Worm (Caenorhabditis elegans) whole organism, mixed stage, embryonic: Measurements from ENCODE around the gene zig-3.

Source experiments
- M03D4.4 ChIP-seq: sonication (generic microtip); optimal IDR thresholded peaks from 2 replicates; lab custom pipeline; 2017; ENCODE audit warnings: mild to moderate bottlenecking, missing genetic modification characterization, missing compliant biosample characterization
- bed-3 ChIP-seq: fragments of 200-800 bp; sonication (Bioruptor generic); optimal IDR thresholded peaks from 3 replicates; lab custom pipeline; 2018; ENCODE audit warnings: mild to moderate bottlenecking, missing genetic modification characterization, moderate library complexity, missing compliant biosample characterization
- blmp-1 ChIP-seq: fragments of 150-350 bp; optimal IDR thresholded peaks from 2 replicates; lab custom pipeline; 2014; ENCODE audit warnings: missing biosample characterization, missing genetic modification characterization
- ceh-39 ChIP-seq: fragments of 150-350 bp; optimal IDR thresholded peaks from 2 replicates; lab custom pipeline; 2014; ENCODE audit warnings: missing biosample characterization, missing genetic modification characterization
- ceh-43 ChIP-seq: fragments of 200-800 bp; sonication (Bioruptor generic); optimal IDR thresholded peaks from 2 replicates; lab custom pipeline; 2018; ENCODE audit warnings: mild to moderate bottlenecking, missing genetic modification characterization, moderate library complexity, missing compliant biosample characterization
- ceh-83 ChIP-seq: fragments of 200-800 bp; sonication (Bioruptor generic); optimal IDR thresholded peaks from 2 replicates; lab custom pipeline; 2018; ENCODE audit warnings: mild to moderate bottlenecking, missing genetic modification characterization, missing compliant biosample characterization
- ces-1 ChIP-seq: fragments of 150-350 bp; optimal IDR thresholded peaks from 2 replicates; lab custom pipeline; 2014; ENCODE audit warnings: missing biosample characterization, missing genetic modification reagents, missing genetic modification characterization
- cnd-1 ChIP-seq: fragments of 200-800 bp; sonication (Bioruptor generic); optimal IDR thresholded peaks from 2 replicates; lab custom pipeline; 2018; ENCODE audit warnings: mild to moderate bottlenecking, missing genetic modification characterization, missing compliant biosample characterization
- drap-1 ChIP-seq: fragments of 200-800 bp; sonication (Bioruptor generic); optimal IDR thresholded peaks from 3 replicates; lab custom pipeline; 2018; ENCODE audit warnings: mild to moderate bottlenecking, missing genetic modification characterization, missing compliant biosample characterization
- elt-1 ChIP-seq: sonication (generic microtip); optimal IDR thresholded peaks from 2 replicates; lab custom pipeline; 2017; ENCODE audit warnings: missing genetic modification characterization, mild to moderate bottlenecking, missing compliant biosample characterization, antibody characterized with exemption, moderate library complexity, borderline replicate concordance; ENCODE audit not compliant: insufficient read depth
- elt-3 ChIP-seq: fragments of 150-350 bp; optimal IDR thresholded peaks from 2 replicates; lab custom pipeline; 2014; ENCODE audit warnings: missing biosample characterization, missing genetic modification characterization
- flh-1 ChIP-seq: fragments of 200-800 bp; sonication (Bioruptor generic); optimal IDR thresholded peaks from 2 replicates; lab custom pipeline; 2018; ENCODE audit warnings: mild to moderate bottlenecking, missing genetic modification characterization, moderate library complexity, missing compliant biosample characterization
- ham-2 ChIP-seq: fragments of 200-800 bp; sonication (Bioruptor generic); optimal IDR thresholded peaks from 2 replicates; lab custom pipeline; 2018; ENCODE audit warnings: mild to moderate bottlenecking, missing genetic modification characterization, missing compliant biosample characterization
- hlh-1 ChIP-seq: fragments of 150-350 bp; optimal IDR thresholded peaks from 2 replicates; lab custom pipeline; 2014; ENCODE audit warnings: missing biosample characterization, missing genetic modification reagents, missing genetic modification characterization
- lin-32 ChIP-seq: fragments of 200-800 bp; sonication (Bioruptor generic); optimal IDR thresholded peaks from 2 replicates; lab custom pipeline; 2018; ENCODE audit warnings: mild to moderate bottlenecking, missing genetic modification characterization, missing compliant biosample characterization
- lsy-2 ChIP-seq: fragments of 150-350 bp; optimal IDR thresholded peaks from 2 replicates; lab custom pipeline; 2014; ENCODE audit warnings: missing biosample characterization, missing genetic modification characterization
- mab-5 ChIP-seq: fragments of 150-350 bp; optimal IDR thresholded peaks from 2 replicates; lab custom pipeline; 2014; ENCODE audit warnings: missing biosample characterization, missing genetic modification characterization
- mep-1 ChIP-seq: fragments of 150-350 bp; optimal IDR thresholded peaks from 2 replicates; lab custom pipeline; 2017; ENCODE audit warnings: missing biosample characterization, missing genetic modification reagents, missing genetic modification characterization, inconsistent platforms
- mls-2 ChIP-seq: sonication (generic microtip); optimal IDR thresholded peaks from 2 replicates; lab custom pipeline; 2016; ENCODE audit warnings: mild to moderate bottlenecking, missing genetic modification characterization, moderate library complexity, missing compliant biosample characterization
- nhr-12 ChIP-seq: fragments of 150-350 bp; optimal IDR thresholded peaks from 2 replicates; lab custom pipeline; 2014; ENCODE audit warnings: missing biosample characterization, missing genetic modification characterization
- nhr-2 ChIP-seq: fragments of 150-350 bp; optimal IDR thresholded peaks from 2 replicates; lab custom pipeline; 2014; ENCODE audit warnings: missing biosample characterization, missing genetic modification characterization
- nhr-237 ChIP-seq: fragments of 150-350 bp; optimal IDR thresholded peaks from 2 replicates; lab custom pipeline; 2014; ENCODE audit warnings: missing biosample characterization, missing genetic modification characterization
- nhr-28 ChIP-seq: fragments of 150-350 bp; optimal IDR thresholded peaks from 2 replicates; lab custom pipeline; 2014; ENCODE audit warnings: missing biosample characterization, missing genetic modification characterization
- nhr-76 ChIP-seq: sonication (generic microtip); optimal IDR thresholded peaks from 2 replicates; lab custom pipeline; 2017; ENCODE audit warnings: missing biosample characterization, missing genetic modification characterization
- pha-4 ChIP-seq: fragments of 150-350 bp; optimal IDR thresholded peaks from 2 replicates; lab custom pipeline; 2018; ENCODE audit warnings: missing biosample characterization, missing genetic modification reagents, missing genetic modification characterization
- sem-2 ChIP-seq: fragments of 200-800 bp; sonication (Bioruptor generic); optimal IDR thresholded peaks from 2 replicates; lab custom pipeline; 2018; ENCODE audit warnings: mild to moderate bottlenecking, missing genetic modification characterization, missing compliant biosample characterization
- snpc-4 ChIP-seq: fragments of 150-350 bp; optimal IDR thresholded peaks from 2 replicates; lab custom pipeline; 2014; ENCODE audit warnings: missing biosample characterization, missing genetic modification characterization
- sptf-1 ChIP-seq: sonication (generic microtip); optimal IDR thresholded peaks from 2 replicates; lab custom pipeline; 2017; ENCODE audit warnings: mild to moderate bottlenecking, missing genetic modification characterization, moderate library complexity, missing compliant biosample characterization
- tbx-8 ChIP-seq: fragments of 200-800 bp; sonication (Bioruptor generic); optimal IDR thresholded peaks from 2 replicates; lab custom pipeline; 2018; ENCODE audit warnings: mild to moderate bottlenecking, missing genetic modification characterization, moderate library complexity, missing compliant biosample characterization
- unc-120 ChIP-seq: sonication (generic microtip); optimal IDR thresholded peaks from 2 replicates; lab custom pipeline; 2017; ENCODE audit warnings: missing genetic modification characterization, missing compliant biosample characterization; ENCODE audit not compliant: poor library complexity, severe bottlenecking
- unc-39 ChIP-seq: fragments of 150-350 bp; optimal IDR thresholded peaks from 2 replicates; lab custom pipeline; 2014; ENCODE audit warnings: missing biosample characterization, missing genetic modification characterization
- zip-8 ChIP-seq: fragments of 150-350 bp; optimal IDR thresholded peaks from 2 replicates; lab custom pipeline; 2014; ENCODE audit warnings: missing biosample characterization, missing genetic modification characterization
- ztf-11 ChIP-seq: fragments of 150-350 bp; optimal IDR thresholded peaks from 2 replicates; lab custom pipeline; 2014; ENCODE audit warnings: missing biosample characterization, missing genetic modification characterization

The zig-3 gene

DNA sequence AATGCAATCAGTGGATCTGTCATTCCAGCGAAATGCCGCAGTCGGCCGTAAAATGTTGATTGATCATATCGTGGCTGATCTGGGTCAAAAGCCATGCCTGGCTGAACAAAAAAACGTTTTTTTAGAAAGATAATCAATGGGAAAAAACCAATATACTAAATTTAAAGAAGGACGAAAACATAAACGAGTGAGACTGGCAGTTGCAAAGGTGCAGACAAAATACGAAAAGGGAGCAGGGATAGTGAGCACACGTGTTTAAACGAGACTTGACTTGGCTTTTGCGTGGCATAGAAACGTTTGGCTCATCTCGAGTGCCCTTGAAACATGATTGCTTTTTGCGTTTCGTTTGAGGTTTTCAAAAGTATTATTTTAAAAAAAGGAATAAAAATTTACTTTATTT, 27.7 kb downstream of the zig-3 start, which contains the start of gene sfxn-2:
Gene sfxn-2 (minus strand): TSS at position 101 of the 400 bp plus-strand sequence.
- TF ChIP-seq zip-8 (tag; lab: Kevin White, UChicago) (no peak), blmp-1 (tag; lab: Kevin White, UChicago) (no peak), nhr-237 (tag; lab: Kevin White, UChicago) (no peak), flh-1 (GFP tag; lab: Kevin White, UChicago) (no peak), unc-39 (tag; lab: Kevin White, UChicago) (no peak), ceh-43 (GFP tag; lab: Kevin White, UChicago) (no peak), ceh-83 (no peak), tbx-8 (no peak), unc-120 (no peak), elt-1 (tag; lab: Kevin White, UChicago) (no peak), nhr-12 (tag; lab: Kevin White, UChicago) (no peak), nhr-28 (tag; lab: Kevin White, UChicago) (no peak), mab-5 (tag; lab: Kevin White, UChicago) (no peak), drap-1 (no peak)
- TF ChIP-seq, all 35 proteins: peak for 0

DNA sequence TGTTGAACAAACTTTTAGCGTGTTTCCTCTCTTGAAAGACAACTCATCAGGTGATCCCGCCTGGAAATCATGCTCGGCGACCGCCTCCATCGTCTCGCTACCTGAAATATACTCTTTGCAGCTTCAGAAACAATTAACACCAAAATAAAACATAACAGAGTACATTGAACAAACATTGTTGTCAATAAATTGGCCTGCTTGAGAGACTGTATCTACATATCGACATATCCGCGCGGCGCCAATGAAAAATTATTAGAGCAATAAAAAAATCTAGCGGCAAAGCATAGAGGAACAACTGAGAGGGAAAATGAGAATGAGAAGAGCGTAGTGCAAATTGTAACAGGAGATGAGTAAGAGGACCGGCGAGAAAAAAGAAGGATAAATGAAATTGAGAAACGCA, 31.1 kb downstream of the zig-3 start, which contains the start of gene sem-5:
Gene sem-5 (minus strand): TSS at position 101 of the 400 bp plus-strand sequence.
- no peak for TF ChIP-seq unc-120
- no peak for TF ChIP-seq elt-1 (tag; lab: Kevin White, UChicago)
- no peak for TF ChIP-seq ham-2 (GFP tag; lab: Kevin White, UChicago)
- TF ChIP-seq ztf-11 (tag; lab: Kevin White, UChicago), result no peak
- no peak for TF ChIP-seq sem-2 (GFP tag; lab: Kevin White, UChicago)
- no peak for TF ChIP-seq ceh-43 (GFP tag; lab: Kevin White, UChicago)
- TF ChIP-seq nhr-2 (tag; lab: Kevin White, UChicago), result no peak
- TF ChIP-seq M03D4.4 (tag; lab: Kevin White, UChicago), result peak; percentile 50
- TF ChIP-seq hlh-1, result no peak
- TF ChIP-seq drap-1, result no peak
- TF ChIP-seq flh-1 (GFP tag; lab: Kevin White, UChicago), result no peak
- no peak for TF ChIP-seq nhr-28 (tag; lab: Kevin White, UChicago)
- no peak for TF ChIP-seq lsy-2 (tag; lab: Kevin White, UChicago)
- peak; percentile 39 for TF ChIP-seq ceh-83
- no peak for TF ChIP-seq lin-32 (GFP tag; lab: Kevin White, UChicago)
- no peak for TF ChIP-seq ces-1 (GFP tag; lab: Kevin White, UChicago)

DNA sequence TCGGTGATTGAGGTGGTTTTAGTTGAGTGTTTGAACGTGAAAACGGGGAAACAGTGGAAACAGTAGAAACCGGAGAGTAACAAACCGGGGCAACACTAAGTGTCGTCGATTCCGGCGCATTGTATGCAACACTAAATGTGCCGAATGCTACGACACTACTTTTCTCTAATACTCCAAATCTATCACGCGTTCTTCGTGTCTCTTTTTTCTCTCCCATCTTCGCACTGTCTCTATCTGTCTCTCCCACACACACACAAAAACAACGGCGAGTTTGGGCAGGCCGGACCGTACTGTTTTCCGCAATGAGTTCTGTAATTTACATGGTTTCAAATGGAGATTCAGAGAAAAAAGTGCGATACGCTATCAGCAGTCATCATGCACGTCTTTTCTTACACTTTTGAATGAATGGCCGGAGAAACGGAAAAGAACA, 31.5 kb downstream of the zig-3 start:
- no peak for TF ChIP-seq nhr-2 (tag; lab: Kevin White, UChicago)
- peak; percentile 26 for TF ChIP-seq unc-120
- TF ChIP-seq cnd-1 (tag; lab: Kevin White, UChicago), result peak; percentile 5
- TF ChIP-seq mep-1, result peak; percentile 17
- no peak for TF ChIP-seq nhr-76 (tag; lab: Kevin White, UChicago)

DNA sequence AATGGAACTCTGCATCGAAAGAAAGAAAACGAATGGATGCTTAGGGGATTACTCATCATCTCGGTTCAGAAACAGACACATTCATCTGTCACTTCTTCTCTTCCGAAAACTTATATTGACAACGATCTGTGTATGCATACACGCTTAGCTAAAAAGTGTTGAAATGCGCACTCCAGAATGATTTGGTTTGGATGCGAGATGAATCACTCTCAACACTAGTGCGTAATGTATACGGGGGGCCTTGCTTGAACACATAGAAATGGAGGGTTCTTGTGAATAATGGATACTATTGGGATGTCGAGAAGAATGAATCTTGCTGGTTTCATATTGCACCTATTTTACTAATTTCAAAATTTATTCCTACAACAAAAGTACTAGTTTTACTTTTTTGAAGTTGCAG, 33.5 kb downstream of the zig-3 start:
- TF ChIP-seq drap-1 (no peak), flh-1 (GFP tag; lab: Kevin White, UChicago) (no peak), mls-2 (tag; lab: Kevin White, UChicago) (no peak), nhr-12 (tag; lab: Kevin White, UChicago) (no peak), pha-4 (tag; lab: Kevin White, UChicago) (no peak), tbx-8 (no peak), snpc-4 (tag; lab: Kevin White, UChicago) (no peak), nhr-28 (tag; lab: Kevin White, UChicago) (no peak), mab-5 (tag; lab: Kevin White, UChicago) (no peak), sem-2 (GFP tag; lab: Kevin White, UChicago) (no peak), mep-1 (no peak), nhr-237 (tag; lab: Kevin White, UChicago) (no peak), ceh-39 (tag; lab: Kevin White, UChicago) (no peak), ham-2 (GFP tag; lab: Kevin White, UChicago) (no peak), zip-8 (tag; lab: Kevin White, UChicago) (no peak), lsy-2 (tag; lab: Kevin White, UChicago) (no peak), blmp-1 (tag; lab: Kevin White, UChicago) (no peak)

DNA sequence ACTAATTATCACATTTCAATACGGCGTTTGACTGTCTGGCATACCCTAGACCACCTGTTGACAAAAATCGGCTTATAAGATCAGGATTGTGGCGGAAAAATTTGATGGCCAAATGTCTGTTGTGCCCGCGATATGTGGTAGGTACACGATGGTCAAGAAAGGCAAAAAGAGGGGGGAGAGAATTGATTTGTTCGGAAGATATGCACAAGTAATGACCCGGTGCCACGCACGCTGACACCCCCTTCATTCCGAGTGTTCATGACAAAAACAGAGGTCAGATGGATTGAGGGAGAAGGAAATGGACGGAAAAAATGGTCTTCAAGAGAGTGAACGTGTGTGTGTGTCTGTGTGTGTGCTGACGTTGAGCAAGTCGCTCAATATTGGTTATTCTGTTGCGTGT, 34.9 kb downstream of the zig-3 start:
- no peak for TF ChIP-seq ceh-43 (GFP tag; lab: Kevin White, UChicago)
- TF ChIP-seq mls-2 (tag; lab: Kevin White, UChicago), result peak; percentile 25
- no peak for TF ChIP-seq sptf-1 (tag; lab: Kevin White, UChicago)
- peak; percentile 89 for TF ChIP-seq nhr-2 (tag; lab: Kevin White, UChicago)
- peak; percentile 52 for TF ChIP-seq lin-32 (GFP tag; lab: Kevin White, UChicago)
- TF ChIP-seq bed-3 (GFP tag; lab: Kevin White, UChicago), result no peak
- TF ChIP-seq cnd-1 (tag; lab: Kevin White, UChicago), result peak; percentile 58
- TF ChIP-seq nhr-28 (tag; lab: Kevin White, UChicago), result no peak
- peak; percentile 54 for TF ChIP-seq elt-1 (tag; lab: Kevin White, UChicago)
- TF ChIP-seq pha-4 (tag; lab: Kevin White, UChicago), result no peak
- no peak for TF ChIP-seq flh-1 (GFP tag; lab: Kevin White, UChicago)
- TF ChIP-seq elt-3 (tag; lab: Kevin White, UChicago), result no peak
- TF ChIP-seq, all 35 proteins: peak for 5
